Fruit fly (Drosophila melanogaster): ENCODE data around the gene tll.

tll gene

DNA sequence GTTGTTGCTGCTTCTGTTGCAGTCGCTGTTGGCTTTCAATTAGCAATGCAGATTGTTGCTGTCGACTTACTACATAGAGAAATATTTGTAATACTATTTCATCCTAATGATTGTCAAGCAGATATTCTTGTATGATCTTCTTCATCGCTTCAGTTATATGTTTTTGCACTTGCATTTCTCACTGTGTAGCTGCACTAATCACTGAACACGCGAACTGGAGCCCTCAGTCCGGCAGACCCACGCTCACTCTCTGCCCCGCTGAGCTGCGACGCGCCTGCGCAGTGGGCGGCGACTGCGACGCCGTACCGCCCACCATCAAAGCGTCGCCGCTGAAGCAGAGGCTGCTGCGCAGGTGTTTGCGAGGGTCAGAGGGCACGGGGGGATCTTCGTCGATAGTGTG, 22.6 kb downstream of the tll start (continued):
- TF ChIP-seq CG3407 (GFP tag; optimal IDR thresholded peaks at IDR 0.05) (no peak), HLH3B (GFP tag; IDR thresholded peaks at IDR 0.05) (peak; percentile 32; the same call in 1 of the 2 replicates), CG7271 (tag; optimal IDR thresholded peaks at IDR 0.05) (no peak), ewg (GFP tag; optimal IDR thresholded peaks at IDR 0.05) (peak; percentile 38), gem (tag; optimal IDR thresholded peaks at IDR 0.05) (peak; percentile 30), CG2678 (tag; optimal IDR thresholded peaks at IDR 0.05) (peak; percentile 16), CG11504 (tag; optimal IDR thresholded peaks at IDR 0.05) (peak; percentile 40), ranshi (GFP tag; IDR thresholded peaks at IDR 0.05) (no peak), CG8359 (GFP tag; optimal IDR thresholded peaks at IDR 0.05; ENCODE audit: borderline replicate concordance) (no peak), CG42726 (GFP tag; IDR thresholded peaks at IDR 0.05; ENCODE audit: partially characterized antibody) (no peak), CG7372 (GFP tag; IDR thresholded peaks at IDR 0.05) (no peak), crol (GFP tag; IDR thresholded peaks at IDR 0.05) (peak; percentile 70), CG8290 (GFP tag; optimal IDR thresholded peaks at IDR 0.05) (no peak), CG8290 (tag; optimal IDR thresholded peaks at IDR 0.05) (peak in 1 of 2 experiments; percentile 40), gt (GFP tag; IDR thresholded peaks at IDR 0.05) (no peak), Xbp1 (GFP tag; optimal IDR thresholded peaks at IDR 0.05) (peak; percentile 11), CG4424 (GFP tag; optimal IDR thresholded peaks at IDR 0.05) (no peak), Hr51 (GFP tag; optimal IDR thresholded peaks at IDR 0.05) (peak in 1 of 2 experiments; percentile 25), sr (GFP tag; IDR thresholded peaks at IDR 0.05) (peak; percentile 95), odd (GFP tag; optimal IDR thresholded peaks at IDR 0.05) (no peak), CG8388 (GFP tag; optimal IDR thresholded peaks at IDR 0.05) (peak; percentile 15), Rfx (GFP tag; IDR thresholded peaks at IDR 0.05) (0 out of 2 replicates have a peak, but pooled peaks have one; percentile 12), CG8924 (tag; optimal IDR thresholded peaks at IDR 0.05) (no peak), pum (GFP tag; optimal IDR thresholded peaks at IDR 0.05) (no peak), chinmo (GFP tag; IDR thresholded peaks at IDR 0.05; ENCODE audit: partially characterized antibody) (peak; percentile 41; the same call in 1 of the 4 replicates), CG3726 (GFP tag; IDR thresholded peaks at IDR 0.05) (0 out of 3 replicates have a peak, but pooled peaks have one; percentile 28), CG10209 (GFP tag; optimal IDR thresholded peaks at IDR 0.05) (no peak), CG6272 (GFP tag; IDR thresholded peaks at IDR 0.05) (no peak), Hr78 (GFP tag; optimal IDR thresholded peaks at IDR 0.05) (peak in 1 of 2 experiments; percentile 59), vvl (GFP tag; IDR thresholded peaks at IDR 0.05) (0 out of 2 replicates have a peak, but pooled peaks have one; percentile 28), Bdp1 (GFP tag; optimal IDR thresholded peaks at IDR 0.05) (no peak), lab (GFP tag; optimal IDR thresholded peaks at IDR 0.05) (peak; percentile 7), bab2 (GFP tag; optimal IDR thresholded peaks at IDR 0.05) (no peak), hb (GFP tag; IDR thresholded peaks at IDR 0.05; ENCODE audit: partially characterized antibody) (no peak), ab (GFP tag; optimal IDR thresholded peaks at IDR 0.05) (no peak), dan (GFP tag; IDR thresholded peaks at IDR 0.05) (no peak), ttk (GFP tag; IDR thresholded peaks at IDR 0.05) (no peak), ap (GFP tag; IDR thresholded peaks at IDR 0.05) (no peak), CG34376 (GFP tag; optimal IDR thresholded peaks at IDR 0.05) (no peak), CG17361 (GFP tag; IDR thresholded peaks at IDR 0.05) (no peak), ro (GFP tag; IDR thresholded peaks at IDR 0.05) (no peak), ase (GFP tag; IDR thresholded peaks at IDR 0.05) (no peak), Dp (GFP tag; optimal IDR thresholded peaks at IDR 0.05) (no peak), Awh (GFP tag; IDR thresholded peaks at IDR 0.05) (peak; percentile 54), CG12071 (GFP tag; optimal IDR thresholded peaks at IDR 0.05) (peak; percentile 61), CG8944 (GFP tag; optimal IDR thresholded peaks at IDR 0.05) (no peak), Gsc (GFP tag; IDR thresholded peaks at IDR 0.05) (no peak), gcm (GFP tag; optimal IDR thresholded peaks at IDR 0.05) (no peak), dpn (GFP tag; optimal IDR thresholded peaks at IDR 0.05) (peak in 1 of 2 experiments; percentile 1), NFAT (GFP tag; IDR thresholded peaks at IDR 0.05) (no peak), lbe (GFP tag; optimal IDR thresholded peaks at IDR 0.05) (no peak)
